Fruit fly (Drosophila melanogaster) whole organism, embryonic: ENCODE results near the gene Hip14.

Source experiments
- Adf1 ChIP-seq: fragments of 200-800 bp; sonication (Bioruptor generic); IDR thresholded peaks from 2 replicates; pipeline ENCODE4 v1.3.6; 2022; ENCODE audit warnings: missing biosample characterization, missing genetic modification characterization
- Awh ChIP-seq: fragments of 200-800 bp; sonication (Bioruptor generic); IDR thresholded peaks from 2 replicates; pipeline ENCODE4, ENCODE4 v1.3.6; 2022; ENCODE audit warnings: missing biosample characterization, missing genetic modification characterization
- B-H1 ChIP-seq: fragments of 200-800 bp; sonication (Bioruptor generic); IDR thresholded peaks from 3 replicates; pipeline ENCODE4 v1.3.6; 2022; ENCODE audit warnings: missing biosample characterization, missing genetic modification characterization
- BEAF-32 ChIP-seq: fragments of 200-800 bp; sonication (Bioruptor generic); optimal IDR thresholded peaks from 3 replicates; lab custom pipeline; 2017; ENCODE audit warnings: missing biosample characterization, missing genetic modification characterization, mild to moderate bottlenecking, moderate library complexity, missing genetic modification reagents
- Bgb ChIP-seq: fragments of 200-800 bp; sonication (Bioruptor generic); IDR thresholded peaks from 2 replicates; pipeline ENCODE4 v1.3.6; 2022; ENCODE audit warnings: missing biosample characterization, missing genetic modification characterization; ENCODE audit not compliant: partially characterized antibody
- C15 ChIP-seq: fragments of 200-800 bp; sonication (Bioruptor generic); IDR thresholded peaks from 3 replicates; pipeline ENCODE4 v1.3.6; 2022; ENCODE audit warnings: missing biosample characterization, missing genetic modification characterization
- CG10147 ChIP-seq: fragments of 200-800 bp; sonication (Bioruptor generic); optimal IDR thresholded peaks from 2 replicates; lab custom pipeline; 2019; ENCODE audit warnings: missing biosample characterization, mild to moderate bottlenecking, missing genetic modification characterization, moderate library complexity
- CG10543 ChIP-seq: fragments of 200-800 bp; sonication (Bioruptor generic); optimal IDR thresholded peaks from 3 replicates; lab custom pipeline; 2017; ENCODE audit warnings: missing biosample characterization, mild to moderate bottlenecking, missing genetic modification characterization, moderate library complexity
- CG11093 ChIP-seq: fragments of 200-800 bp; sonication (Bioruptor generic); IDR thresholded peaks from 3 replicates; pipeline ENCODE4 v1.3.6; 2022; ENCODE audit warnings: missing biosample characterization, missing genetic modification characterization
- CG12769 ChIP-seq: fragments of 200-800 bp; sonication (Bioruptor generic); optimal IDR thresholded peaks from 2 replicates; lab custom pipeline; 2019; ENCODE audit warnings: missing biosample characterization, mild to moderate bottlenecking, missing genetic modification characterization, moderate library complexity
- CG13287 ChIP-seq: fragments of 200-800 bp; sonication (Bioruptor generic); IDR thresholded peaks from 2 replicates; pipeline ENCODE4 v1.3.6; 2022; ENCODE audit warnings: missing biosample characterization, missing genetic modification characterization; ENCODE audit not compliant: partially characterized antibody
- CG13424 ChIP-seq: fragments of 200-800 bp; sonication (Bioruptor generic); optimal IDR thresholded peaks from 2 replicates; lab custom pipeline; 2019; ENCODE audit warnings: missing biosample characterization, mild to moderate bottlenecking, missing genetic modification characterization, moderate library complexity
- CG13775 ChIP-seq: fragments of 200-800 bp; sonication (Bioruptor generic); optimal IDR thresholded peaks from 3 replicates; lab custom pipeline; 2017; ENCODE audit warnings: missing biosample characterization, mild to moderate bottlenecking, missing genetic modification characterization
- CG13894 ChIP-seq: fragments of 200-800 bp; sonication (Bioruptor generic); optimal IDR thresholded peaks from 3 replicates; lab custom pipeline; 2018; ENCODE audit warnings: missing biosample characterization, mild to moderate bottlenecking, missing genetic modification characterization, moderate library complexity
- CG15479 ChIP-seq: fragments of 200-800 bp; sonication (Bioruptor generic); optimal IDR thresholded peaks from 3 replicates; lab custom pipeline; 2019; ENCODE audit warnings: missing biosample characterization, mild to moderate bottlenecking, missing genetic modification characterization, moderate library complexity
- CG17802 ChIP-seq: fragments of 200-800 bp; sonication (Bioruptor generic); optimal IDR thresholded peaks from 2 replicates; lab custom pipeline; 2018; ENCODE audit warnings: missing biosample characterization, mild to moderate bottlenecking, missing genetic modification characterization, moderate library complexity
- CG18764 ChIP-seq: fragments of 200-800 bp; sonication (Bioruptor generic); optimal IDR thresholded peaks from 3 replicates; lab custom pipeline; 2016; ENCODE audit warnings: missing biosample characterization, missing genetic modification characterization
- CG2199 ChIP-seq: fragments of 200-800 bp; sonication (Bioruptor generic); IDR thresholded peaks from 3 replicates; pipeline ENCODE4 v1.3.6; 2022; ENCODE audit warnings: missing biosample characterization, missing genetic modification characterization
- CG4328 ChIP-seq: fragments of 200-800 bp; sonication (Bioruptor generic); optimal IDR thresholded peaks from 3 replicates; lab custom pipeline; 2017; ENCODE audit warnings: missing biosample characterization, missing genetic modification reagents, missing genetic modification characterization
- CG4617 ChIP-seq: fragments of 200-800 bp; sonication (Bioruptor generic); optimal IDR thresholded peaks from 3 replicates; lab custom pipeline; 2016; ENCODE audit warnings: missing biosample characterization, missing genetic modification characterization, borderline replicate concordance
- CG8281 ChIP-seq: fragments of 200-800 bp; sonication (Bioruptor generic); optimal IDR thresholded peaks from 2 replicates; lab custom pipeline; 2018; ENCODE audit warnings: missing biosample characterization, mild to moderate bottlenecking, missing genetic modification characterization, moderate library complexity
- CG9797 ChIP-seq: fragments of 200-800 bp; sonication (Bioruptor generic); optimal IDR thresholded peaks from 3 replicates; lab custom pipeline; 2018; ENCODE audit warnings: missing biosample characterization, mild to moderate bottlenecking, missing genetic modification characterization
- Deaf1 ChIP-seq: fragments of 200-800 bp; optimal IDR thresholded peaks from 3 replicates; lab custom pipeline; 2019; ENCODE audit warnings: missing biosample characterization, mild to moderate bottlenecking, missing genetic modification characterization, moderate library complexity
- Dip3 ChIP-seq: fragments of 200-800 bp; sonication (Bioruptor generic); optimal IDR thresholded peaks from 3 replicates; lab custom pipeline; 2016; ENCODE audit warnings: missing biosample characterization, missing genetic modification characterization
- E2f1 ChIP-seq: fragments of 200-800 bp; sonication (Bioruptor generic); IDR thresholded peaks from 2 replicates; pipeline ENCODE4 v1.3.6; 2022; ENCODE audit warnings: missing biosample characterization, missing genetic modification characterization
- Eip74EF ChIP-seq, 2 experiments: fragments of 200-800 bp in 1 of 2; fragments of >200 bp in 1 of 2; sonication (Bioruptor generic) in 1 of 2; optimal IDR thresholded peaks; 2 replicates each; lab custom pipeline; 2017 to 2019; ENCODE audit warnings: missing biosample characterization in 2 of 2, missing genetic modification characterization in 2 of 2, mild to moderate bottlenecking in 1 of 2, moderate library complexity in 1 of 2
- Fer2 ChIP-seq: fragments of 200-800 bp; sonication (Bioruptor generic); optimal IDR thresholded peaks from 2 replicates; lab custom pipeline; 2018; ENCODE audit warnings: missing biosample characterization, mild to moderate bottlenecking, missing genetic modification characterization, moderate library complexity
- Oaz ChIP-seq: fragments of 200-800 bp; sonication (Bioruptor generic); IDR thresholded peaks from 2 replicates; pipeline ENCODE4 v1.3.6; 2022; ENCODE audit warnings: missing biosample characterization, missing genetic modification characterization
- Sox100B ChIP-seq: fragments of 200-800 bp; sonication (Bioruptor generic); optimal IDR thresholded peaks from 3 replicates; lab custom pipeline; 2018; ENCODE audit warnings: missing biosample characterization, mild to moderate bottlenecking, missing genetic modification characterization
- Spps ChIP-seq: fragments of 200-800 bp; sonication (Bioruptor generic); optimal IDR thresholded peaks from 2 replicates; lab custom pipeline; 2018; ENCODE audit warnings: missing biosample characterization, mild to moderate bottlenecking, missing genetic modification characterization
- abd-A ChIP-seq: fragments of 200-800 bp; sonication (Bioruptor generic); optimal IDR thresholded peaks from 3 replicates; lab custom pipeline; 2019; ENCODE audit warnings: missing biosample characterization, mild to moderate bottlenecking, missing genetic modification characterization, moderate library complexity
- br ChIP-seq: fragments of >200 bp; optimal IDR thresholded peaks from 2 replicates; lab custom pipeline; 2017
- chif ChIP-seq, 2 experiments: fragments of 200-800 bp; sonication (Bioruptor generic); optimal IDR thresholded peaks; 3 replicates each; lab custom pipeline; 2016; ENCODE audit warnings: missing biosample characterization in 2 of 2, missing genetic modification characterization in 2 of 2
- chinmo ChIP-seq: fragments of 200-800 bp; sonication (Bioruptor generic); IDR thresholded peaks from 4 replicates; pipeline ENCODE4 v1.3.6; 2022; ENCODE audit warnings: missing biosample characterization, missing genetic modification characterization; ENCODE audit not compliant: partially characterized antibody
- chm ChIP-seq: fragments of 200-800 bp; sonication (Bioruptor generic); IDR thresholded peaks from 2 replicates; pipeline ENCODE4 v1.3.6; 2022; ENCODE audit warnings: missing biosample characterization, missing genetic modification characterization
- crol ChIP-seq: fragments of 200-800 bp; sonication (Bioruptor generic); IDR thresholded peaks from 2 replicates; pipeline ENCODE4 v1.3.6; 2022; ENCODE audit warnings: missing biosample characterization, missing genetic modification characterization
- crp ChIP-seq, 2 experiments: fragments of 200-800 bp; sonication (Bioruptor generic); optimal IDR thresholded peaks; 2 replicates in 1 of 2; 3 replicates in 1 of 2; lab custom pipeline; 2017; ENCODE audit warnings: missing biosample characterization in 2 of 2, missing genetic modification characterization in 2 of 2, mild to moderate bottlenecking in 1 of 2, moderate library complexity in 1 of 2
- ewg ChIP-seq: fragments of 200-800 bp; sonication (Bioruptor generic); optimal IDR thresholded peaks from 3 replicates; lab custom pipeline; 2017; ENCODE audit warnings: mild to moderate bottlenecking, missing biosample characterization, missing genetic modification reagents, missing genetic modification characterization
- gem ChIP-seq: fragments of 200-800 bp; sonication (Bioruptor generic); optimal IDR thresholded peaks from 2 replicates; lab custom pipeline; 2019; ENCODE audit warnings: missing biosample characterization, mild to moderate bottlenecking, missing genetic modification characterization, moderate library complexity
- hth ChIP-seq: fragments of >200 bp; optimal IDR thresholded peaks from 2 replicates; lab custom pipeline; 2017; ENCODE audit warnings: inconsistent platforms
- knrl ChIP-seq: fragments of 200-800 bp; sonication (Bioruptor generic); IDR thresholded peaks from 3 replicates; pipeline ENCODE4 v1.3.6; 2022; ENCODE audit warnings: missing biosample characterization, missing genetic modification characterization; ENCODE audit not compliant: partially characterized antibody
- lab ChIP-seq: fragments of 200-800 bp; sonication (Bioruptor generic); optimal IDR thresholded peaks from 3 replicates; lab custom pipeline; 2017; ENCODE audit warnings: missing biosample characterization, missing genetic modification characterization, mild to moderate bottlenecking, moderate library complexity, missing genetic modification reagents
- nom ChIP-seq: fragments of 200-800 bp; sonication (Bioruptor generic); optimal IDR thresholded peaks from 2 replicates; lab custom pipeline; 2017; ENCODE audit warnings: missing biosample characterization, missing genetic modification characterization, mild to moderate bottlenecking, moderate library complexity, missing genetic modification reagents
- rib ChIP-seq: fragments of 200-800 bp; sonication (Bioruptor generic); IDR thresholded peaks from 2 replicates; pipeline ENCODE4 v1.3.6; 2022; ENCODE audit warnings: missing biosample characterization, missing genetic modification characterization
- sens-2 ChIP-seq: fragments of 200-800 bp; sonication (Bioruptor generic); IDR thresholded peaks from 2 replicates; pipeline ENCODE4 v1.3.6; 2022; ENCODE audit warnings: missing biosample characterization, missing genetic modification characterization
- seq ChIP-seq: fragments of 200-800 bp; sonication (Bioruptor generic); IDR thresholded peaks from 2 replicates; pipeline ENCODE4 v1.3.6; 2022; ENCODE audit warnings: missing biosample characterization, missing genetic modification characterization
- tap ChIP-seq: fragments of 200-800 bp; optimal IDR thresholded peaks from 3 replicates; lab custom pipeline; 2019; ENCODE audit warnings: missing biosample characterization, mild to moderate bottlenecking, missing genetic modification characterization, moderate library complexity

Gene Hip14

dm6 chr3L:15952287-15952686 is 35.7 kb upstream of the Hip14 start:
- no peak for TF ChIP-seq chif (GFP tag; optimal IDR thresholded peaks at IDR 0.05; lab: Kevin White, UChicago)
- 0 out of 3 replicates have a peak, but pooled peaks have one; percentile 10 for TF ChIP-seq C15
- TF ChIP-seq CG13894 (tag; lab: Kevin White, UChicago), result peak; percentile 2
- 0 out of 3 replicates have a peak, but pooled peaks have one; percentile 27 for TF ChIP-seq CG2199 (GFP tag; lab: Robert Waterston, UW)

dm6 chr3L:15952909-15953308 is 35.1 kb upstream of the Hip14 start:
- TF ChIP-seq lab (GFP tag; lab: Kevin White, UChicago), result peak; percentile 19
- no peak for TF ChIP-seq CG10147
- peak; percentile 10; the same call in 1 of the 2 replicates for TF ChIP-seq CG13287 (GFP tag; lab: Robert Waterston, UW)
- no peak for TF ChIP-seq CG8281 (tag; lab: Kevin White, UChicago)
- TF ChIP-seq nom, result peak; percentile 10
- peak; percentile 82 for TF ChIP-seq CG12769 (tag; lab: Kevin White, UChicago)
- no peak for TF ChIP-seq Spps (tag; lab: Kevin White, UChicago)
- peak; percentile 88 for TF ChIP-seq crol
- TF ChIP-seq Adf1 (GFP tag; lab: Robert Waterston, UW), result peak; percentile 96
- 0 out of 2 replicates have a peak, but pooled peaks have one; percentile 9 for TF ChIP-seq E2f1
- TF ChIP-seq knrl (GFP tag; lab: Robert Waterston, UW), result 0 out of 3 replicates have a peak, but pooled peaks have one; percentile 14
- no peak for TF ChIP-seq Oaz (GFP tag; lab: Robert Waterston, UW)
- TF ChIP-seq Deaf1, result peak; percentile 78
- TF ChIP-seq Bgb (GFP tag; lab: Robert Waterston, UW), result peak; percentile 42; the same call in 1 of the 2 replicates
- TF ChIP-seq abd-A, result peak; percentile 30
- TF ChIP-seq CG11093 (GFP tag; lab: Robert Waterston, UW), result no peak
- TF ChIP-seq Awh (GFP tag; lab: Robert Waterston, UW), result 0 out of 2 replicates have a peak, but pooled peaks have one; percentile 12
- peak; percentile 30 for TF ChIP-seq CG10543 (GFP tag; lab: Kevin White, UChicago)
- no peak for TF ChIP-seq Dip3 (GFP tag; lab: Kevin White, UChicago)
- TF ChIP-seq chinmo (GFP tag; lab: Robert Waterston, UW), result 0 out of 4 replicates have a peak, but pooled peaks have one; percentile 38
- 0 out of 2 replicates have a peak, but pooled peaks have one; percentile 46 for TF ChIP-seq chm (GFP tag; lab: Robert Waterston, UW)

- TF ChIP-seq ewg, result no peak
- TF ChIP-seq seq, result no peak
- TF ChIP-seq tap (tag; lab: Kevin White, UChicago), result no peak
- peak; percentile 1 for TF ChIP-seq gem
- no peak for TF ChIP-seq Sox100B (GFP tag; lab: Kevin White, UChicago)
- TF ChIP-seq rib, result no peak
- no peak for TF ChIP-seq knrl (GFP tag; lab: Robert Waterston, UW)
- TF ChIP-seq br (lab: Kevin White, UChicago), result no peak
- no peak for TF ChIP-seq CG17802
- no peak for TF ChIP-seq B-H1 (GFP tag; lab: Robert Waterston, UW)
- no peak for TF ChIP-seq BEAF-32 (GFP tag; lab: Kevin White, UChicago)
- TF ChIP-seq CG4328 (GFP tag; lab: Kevin White, UChicago), result no peak
- TF ChIP-seq CG13775 (GFP tag; lab: Kevin White, UChicago), result no peak
- no peak for TF ChIP-seq CG4617 (GFP tag; lab: Kevin White, UChicago)
- TF ChIP-seq sens-2 (GFP tag; lab: Robert Waterston, UW), result no peak
- no peak for TF ChIP-seq crp (GFP tag; optimal IDR thresholded peaks at IDR 0.05; lab: Kevin White, UChicago)
- no peak for TF ChIP-seq CG9797 (GFP tag; lab: Kevin White, UChicago)
- no peak for TF ChIP-seq CG18764
- TF ChIP-seq Fer2 (tag; lab: Kevin White, UChicago), result no peak
- no peak for TF ChIP-seq CG13424
- TF ChIP-seq Eip74EF (GFP tag; optimal IDR thresholded peaks at IDR 0.05; lab: Kevin White, UChicago), result no peak
- TF ChIP-seq CG15479 (GFP tag; lab: Kevin White, UChicago), result peak; percentile 11
- TF ChIP-seq hth (lab: Kevin White, UChicago), result no peak
Measured at dm6 chr3L:15953892-15954291, 34.1 kb upstream of the Hip14 start.
